Comparison of ENCODE assay signal across 1 fruit fly cellular context in genomic region chr3R:16432665-16433065, dm6.
TF ChIP-seq lines count a peak whose summit lies in the region.

Gene Fntb (plus strand): TSS chr3R:16432998.

TF ChIP-seq in whole organism, embryonic, 481 proteins besides CTCF, POLR2A, EP300 and RAD21 (continued from another document and continues in another):
- TF ChIP-seq HLH3B (GFP tag; IDR thresholded peaks at IDR 0.05; lab: Robert Waterston, UW) (0 out of 2 replicates have a peak, but pooled peaks have one; percentile 44), Lhr (GFP tag; optimal IDR thresholded peaks at IDR 0.05; lab: Kevin White, UChicago) (peak; percentile 15), sens (GFP tag; lab: Kevin White, UChicago) (peak; percentile 81), CG12942 (GFP tag; optimal IDR thresholded peaks at IDR 0.05; lab: Kevin White, UChicago) (peak; percentile 57), Opbp (GFP tag; IDR thresholded peaks at IDR 0.05; lab: Robert Waterston, UW; ENCODE audit: partially characterized antibody) (no peak), CG11085 (GFP tag; IDR thresholded peaks at IDR 0.05; lab: Robert Waterston, UW) (0 out of 2 replicates have a peak, but pooled peaks have one; percentile 15), aop (GFP tag; IDR thresholded peaks at IDR 0.05; lab: Robert Waterston, UW) (no peak), CG10431 (GFP tag; optimal IDR thresholded peaks at IDR 0.05; lab: Kevin White, UChicago) (no peak), CG12299 (tag; optimal IDR thresholded peaks at IDR 0.05; lab: Kevin White, UChicago) (peak; percentile 48), CG18011 (GFP tag; optimal IDR thresholded peaks at IDR 0.05; lab: Kevin White, UChicago) (peak; percentile 17), CG32767 (GFP tag; IDR thresholded peaks at IDR 0.05; lab: Robert Waterston, UW) (peak; percentile 34; the same call in 1 of the 2 replicates), slbo (GFP tag; IDR thresholded peaks at IDR 0.05; lab: Robert Waterston, UW) (peak; percentile 70), sisA (GFP tag; IDR thresholded peaks at IDR 0.05; lab: Robert Waterston, UW) (peak; percentile 66), ken (GFP tag; IDR thresholded peaks at IDR 0.05; lab: Robert Waterston, UW) (no peak), onecut (GFP tag; IDR thresholded peaks at IDR 0.05; lab: Robert Waterston, UW) (no peak), pfk (GFP tag; optimal IDR thresholded peaks at IDR 0.05; lab: Kevin White, UChicago) (no peak), bcd (GFP tag; optimal IDR thresholded peaks at IDR 0.05; lab: Kevin White, UChicago) (no peak), CG8290 (GFP tag; optimal IDR thresholded peaks at IDR 0.05; lab: Kevin White, UChicago) (peak; percentile 52), CG8290 (tag; optimal IDR thresholded peaks at IDR 0.05; lab: Kevin White, UChicago) (no peak), CG7839 (tag; optimal IDR thresholded peaks at IDR 0.05; lab: Kevin White, UChicago) (no peak), prd (optimal IDR thresholded peaks at IDR 0.05; lab: Kevin White, UChicago) (no peak), prd (GFP tag; IDR thresholded peaks at IDR 0.05; lab: Robert Waterston, UW) (peak; percentile 72), CG3995 (GFP tag; optimal IDR thresholded peaks at IDR 0.05; lab: Kevin White, UChicago) (peak; percentile 55), CG10654 (GFP tag; optimal IDR thresholded peaks at IDR 0.05; lab: Kevin White, UChicago) (peak; percentile 67), Atf6 (GFP tag; IDR thresholded peaks at IDR 0.05; lab: Robert Waterston, UW) (peak; percentile 45; the same call in 1 of the 2 replicates), wdn (GFP tag; IDR thresholded peaks at IDR 0.05; lab: Robert Waterston, UW) (peak; percentile 41; the same call in 1 of the 2 replicates), Bteb2 (GFP tag; optimal IDR thresholded peaks at IDR 0.05; lab: Kevin White, UChicago) (peak; percentile 48), crol (GFP tag; IDR thresholded peaks at IDR 0.05; lab: Robert Waterston, UW) (no peak), tin (GFP tag; optimal IDR thresholded peaks at IDR 0.05; lab: Kevin White, UChicago) (peak; percentile 60), eyg (GFP tag; optimal IDR thresholded peaks at IDR 0.05; lab: Kevin White, UChicago) (no peak), ham (GFP tag; IDR thresholded peaks at IDR 0.05; lab: Robert Waterston, UW) (no peak), Hr3 (GFP tag; optimal IDR thresholded peaks at IDR 0.05; lab: Kevin White, UChicago) (peak; percentile 76), Nf-YA (GFP tag; IDR thresholded peaks at IDR 0.05; lab: Robert Waterston, UW) (no peak), CG6654 (GFP tag; optimal IDR thresholded peaks at IDR 0.05; lab: Kevin White, UChicago) (no peak), pho (GFP tag; optimal IDR thresholded peaks at IDR 0.05; lab: Kevin White, UChicago) (peak; percentile 20), Pdp1 (GFP tag; optimal IDR thresholded peaks at IDR 0.05; lab: Kevin White, UChicago) (peak; percentile 25 to 57), CG1602 (GFP tag; optimal IDR thresholded peaks at IDR 0.05; lab: Kevin White, UChicago) (peak; percentile 53), yki (optimal IDR thresholded peaks at IDR 0.05; lab: Kevin White, UChicago) (no peak), croc (GFP tag; conservative IDR thresholded peaks at IDR 0.05; lab: Robert Waterston, UW) (peak; percentile 29; the same call in 2 of the 3 replicates), CG9817 (tag; optimal IDR thresholded peaks at IDR 0.05; lab: Kevin White, UChicago) (peak; percentile 66), lola (GFP tag; optimal IDR thresholded peaks at IDR 0.05; lab: Kevin White, UChicago) (peak in 1 of 3 experiments; percentile 60), YL-1 (GFP tag; optimal IDR thresholded peaks at IDR 0.05; lab: Kevin White, UChicago) (no peak), grau (tag; optimal IDR thresholded peaks at IDR 0.05; lab: Kevin White, UChicago) (peak; percentile 79), exex (tag; optimal IDR thresholded peaks at IDR 0.05; lab: Kevin White, UChicago) (no peak), CG11696 (GFP tag; IDR thresholded peaks at IDR 0.05; lab: Robert Waterston, UW) (0 out of 2 replicates have a peak, but pooled peaks have one; percentile 20), CG11456 (GFP tag; IDR thresholded peaks at IDR 0.05; lab: Robert Waterston, UW) (0 out of 3 replicates have a peak, but pooled peaks have one; percentile 5), gem (tag; optimal IDR thresholded peaks at IDR 0.05; lab: Kevin White, UChicago) (peak; percentile 86), CG15011 (GFP tag; optimal IDR thresholded peaks at IDR 0.05; lab: Kevin White, UChicago) (no peak), NC2β (GFP tag; optimal IDR thresholded peaks at IDR 0.05; lab: Kevin White, UChicago) (peak; percentile 18), Xbp1 (GFP tag; optimal IDR thresholded peaks at IDR 0.05; lab: Kevin White, UChicago) (peak; percentile 74), dati (GFP tag; IDR thresholded peaks at IDR 0.05; lab: Robert Waterston, UW) (no peak), Dek (tag; optimal IDR thresholded peaks at IDR 0.05; lab: Kevin White, UChicago) (peak; percentile 69), CG18476 (GFP tag; optimal IDR thresholded peaks at IDR 0.05; lab: Kevin White, UChicago) (peak; percentile 65), CG2712 (tag; optimal IDR thresholded peaks at IDR 0.05; lab: Kevin White, UChicago) (peak; percentile 81), Chrac-16 (GFP tag; optimal IDR thresholded peaks at IDR 0.05; lab: Kevin White, UChicago) (peak; percentile 63), bowl (GFP tag; IDR thresholded peaks at IDR 0.05; lab: Robert Waterston, UW) (no peak), CG14014 (GFP tag; IDR thresholded peaks at IDR 0.05; lab: Robert Waterston, UW) (0 out of 2 replicates have a peak, but pooled peaks have one; percentile 41), Blimp-1 (GFP tag; optimal IDR thresholded peaks at IDR 0.05; lab: Kevin White, UChicago) (no peak), B-H1 (GFP tag; IDR thresholded peaks at IDR 0.05; lab: Robert Waterston, UW) (no peak), al (GFP tag; IDR thresholded peaks at IDR 0.05; lab: Robert Waterston, UW) (peak; percentile 66), CG11723 (GFP tag; optimal IDR thresholded peaks at IDR 0.05; lab: Kevin White, UChicago) (no peak), ash1 (GFP tag; optimal IDR thresholded peaks at IDR 0.05; lab: Kevin White, UChicago) (no peak), unpg (GFP tag; optimal IDR thresholded peaks at IDR 0.05; lab: Kevin White, UChicago) (peak; percentile 83), CG7372 (GFP tag; IDR thresholded peaks at IDR 0.05; lab: Robert Waterston, UW) (peak; percentile 20; the same call in 1 of the 2 replicates), slou (GFP tag; optimal IDR thresholded peaks at IDR 0.05; lab: Kevin White, UChicago) (peak; percentile 12), cad (GFP tag; optimal IDR thresholded peaks at IDR 0.05; lab: Kevin White, UChicago) (no peak), CG16815 (GFP tag; optimal IDR thresholded peaks at IDR 0.05; lab: Kevin White, UChicago) (peak; percentile 45), HmgD (GFP tag; optimal IDR thresholded peaks at IDR 0.05; lab: Kevin White, UChicago) (no peak), so (GFP tag; IDR thresholded peaks at IDR 0.05; lab: Robert Waterston, UW) (0 out of 3 replicates have a peak, but pooled peaks have one; percentile 21), Sin3A (optimal IDR thresholded peaks at IDR 0.05; lab: Kevin White, UChicago) (no peak), CG7271 (tag; optimal IDR thresholded peaks at IDR 0.05; lab: Kevin White, UChicago) (no peak), Spps (tag; optimal IDR thresholded peaks at IDR 0.05; lab: Kevin White, UChicago) (peak; percentile 49), CG12104 (GFP tag; optimal IDR thresholded peaks at IDR 0.05; lab: Kevin White, UChicago) (peak; percentile 40), CG30020 (tag; optimal IDR thresholded peaks at IDR 0.05; lab: Kevin White, UChicago) (peak; percentile 62), row (GFP tag; IDR thresholded peaks at IDR 0.05; lab: Robert Waterston, UW) (peak; percentile 90), zfh2 (GFP tag; optimal IDR thresholded peaks at IDR 0.05; lab: Kevin White, UChicago) (peak; percentile 61), CG9215 (GFP tag; IDR thresholded peaks at IDR 0.05; lab: Robert Waterston, UW) (no peak), h (optimal IDR thresholded peaks at IDR 0.05; lab: Kevin White, UChicago) (no peak), jumu (GFP tag; optimal IDR thresholded peaks at IDR 0.05; lab: Kevin White, UChicago) (peak; percentile 31), fd64A (GFP tag; optimal IDR thresholded peaks at IDR 0.05; lab: Kevin White, UChicago) (no peak), fd96Cb (tag; optimal IDR thresholded peaks at IDR 0.05; lab: Kevin White, UChicago) (peak; percentile 70), CG12236 (GFP tag; optimal IDR thresholded peaks at IDR 0.05; lab: Kevin White, UChicago) (no peak), Rx (GFP tag; IDR thresholded peaks at IDR 0.05; lab: Robert Waterston, UW) (no peak), CG3407 (GFP tag; optimal IDR thresholded peaks at IDR 0.05; lab: Kevin White, UChicago) (peak; percentile 28), CG9876 (GFP tag; optimal IDR thresholded peaks at IDR 0.05; lab: Kevin White, UChicago) (no peak), en (GFP tag; optimal IDR thresholded peaks at IDR 0.05; lab: Kevin White, UChicago) (no peak), tll (GFP tag; optimal IDR thresholded peaks at IDR 0.05; lab: Kevin White, UChicago) (no peak), rib (GFP tag; IDR thresholded peaks at IDR 0.05; lab: Robert Waterston, UW) (no peak), CG30403 (GFP tag; optimal IDR thresholded peaks at IDR 0.05; lab: Kevin White, UChicago) (peak; percentile 80), CG13894 (tag; optimal IDR thresholded peaks at IDR 0.05; lab: Kevin White, UChicago) (no peak), CG10209 (GFP tag; optimal IDR thresholded peaks at IDR 0.05; lab: Kevin White, UChicago) (peak; percentile 73), CG4328 (GFP tag; optimal IDR thresholded peaks at IDR 0.05; lab: Kevin White, UChicago) (peak; percentile 53), phol (tag; optimal IDR thresholded peaks at IDR 0.05; lab: Kevin White, UChicago) (peak; percentile 83), CG4424 (GFP tag; optimal IDR thresholded peaks at IDR 0.05; lab: Kevin White, UChicago) (peak; percentile 68), nom (GFP tag; optimal IDR thresholded peaks at IDR 0.05; lab: Kevin White, UChicago) (peak; percentile 34), CG6689 (GFP tag; IDR thresholded peaks at IDR 0.05; lab: Robert Waterston, UW) (peak; percentile 49; the same call in 1 of the 2 replicates), CG10267 (tag; optimal IDR thresholded peaks at IDR 0.05; lab: Kevin White, UChicago) (peak; percentile 92), disco-r (GFP tag; optimal IDR thresholded peaks at IDR 0.05; lab: Kevin White, UChicago) (no peak), CG8388 (GFP tag; optimal IDR thresholded peaks at IDR 0.05; lab: Kevin White, UChicago) (peak; percentile 58), hth (optimal IDR thresholded peaks at IDR 0.05; lab: Kevin White, UChicago) (no peak), Mad (GFP tag; optimal IDR thresholded peaks at IDR 0.05; lab: Kevin White, UChicago) (peak; percentile 37), seq (GFP tag; IDR thresholded peaks at IDR 0.05; lab: Robert Waterston, UW) (0 out of 2 replicates have a peak, but pooled peaks have one; percentile 15), vfl (GFP tag; optimal IDR thresholded peaks at IDR 0.05; lab: Kevin White, UChicago) (peak; percentile 29), CG32532 (GFP tag; IDR thresholded peaks at IDR 0.05; lab: Robert Waterston, UW) (peak; percentile 70; the same call in 1 of the 2 replicates), CG4854 (GFP tag; optimal IDR thresholded peaks at IDR 0.05; lab: Kevin White, UChicago) (no peak), CG16779 (GFP tag; IDR thresholded peaks at IDR 0.05; lab: Robert Waterston, UW) (no peak), cg (GFP tag; optimal IDR thresholded peaks at IDR 0.05; lab: Kevin White, UChicago) (no peak), bbx (GFP tag; IDR thresholded peaks at IDR 0.05; lab: Robert Waterston, UW; ENCODE audit: partially characterized antibody) (no peak), mam (GFP tag; optimal IDR thresholded peaks at IDR 0.05; lab: Kevin White, UChicago) (peak; percentile 46), ranshi (GFP tag; IDR thresholded peaks at IDR 0.05; lab: Robert Waterston, UW) (peak; percentile 41; the same call in 1 of the 2 replicates), pb (GFP tag; optimal IDR thresholded peaks at IDR 0.05; lab: Kevin White, UChicago) (no peak), CG7786 (GFP tag; optimal IDR thresholded peaks at IDR 0.05; lab: Kevin White, UChicago) (peak; percentile 29), CG16863 (GFP tag; optimal IDR thresholded peaks at IDR 0.05; lab: Kevin White, UChicago) (peak; percentile 7), sob (GFP tag; IDR thresholded peaks at IDR 0.05; lab: Robert Waterston, UW) (peak; percentile 63), CG13424 (tag; optimal IDR thresholded peaks at IDR 0.05; lab: Kevin White, UChicago) (peak; percentile 83), Six4 (GFP tag; optimal IDR thresholded peaks at IDR 0.05; lab: Kevin White, UChicago) (peak; percentile 62), Trl (optimal IDR thresholded peaks at IDR 0.05; lab: Kevin White, UChicago) (no peak), Trl (GFP tag; optimal IDR thresholded peaks at IDR 0.05; lab: Kevin White, UChicago) (no peak), az2 (GFP tag; optimal IDR thresholded peaks at IDR 0.05; lab: Kevin White, UChicago) (peak; percentile 70), Meics (GFP tag; optimal IDR thresholded peaks at IDR 0.05; lab: Kevin White, UChicago) (peak; percentile 99), ind (GFP tag; optimal IDR thresholded peaks at IDR 0.05; lab: Kevin White, UChicago) (peak; percentile 72), ems (GFP tag; optimal IDR thresholded peaks at IDR 0.05; lab: Kevin White, UChicago) (no peak), CG15696 (tag; optimal IDR thresholded peaks at IDR 0.05; lab: Kevin White, UChicago) (peak; percentile 54), ac (GFP tag; optimal IDR thresholded peaks at IDR 0.05; lab: Kevin White, UChicago) (no peak), Asciz (GFP tag; optimal IDR thresholded peaks at IDR 0.05; lab: Kevin White, UChicago) (no peak), ase (GFP tag; IDR thresholded peaks at IDR 0.05; lab: Robert Waterston, UW) (peak; percentile 50; the same call in 1 of the 3 replicates), CG7745 (tag; optimal IDR thresholded peaks at IDR 0.05; lab: Kevin White, UChicago) (no peak), CG18619 (GFP tag; optimal IDR thresholded peaks at IDR 0.05; lab: Kevin White, UChicago) (peak; percentile 15), mld (GFP tag; IDR thresholded peaks at IDR 0.05; lab: Robert Waterston, UW; ENCODE audit: partially characterized antibody) (no peak), CG2889 (GFP tag; IDR thresholded peaks at IDR 0.05; lab: Robert Waterston, UW) (no peak), z (GFP tag; IDR thresholded peaks at IDR 0.05; lab: Robert Waterston, UW) (no peak), slp2 (GFP tag; optimal IDR thresholded peaks at IDR 0.05; lab: Kevin White, UChicago) (no peak), CG17359 (tag; optimal IDR thresholded peaks at IDR 0.05; lab: Kevin White, UChicago) (peak; percentile 79)
